Fruit fly (Drosophila melanogaster) whole organism, embryonic: ENCODE data around the gene ttm50.

Experiments used
- Abd-B ChIP-seq: fragments of 200-800 bp; sonication (Bioruptor generic); optimal IDR thresholded peaks from 2 replicates; lab custom pipeline; 2018; ENCODE audit warnings: missing biosample characterization, mild to moderate bottlenecking, missing genetic modification characterization, moderate library complexity
- Adf1 ChIP-seq: fragments of 200-800 bp; sonication (Bioruptor generic); IDR thresholded peaks from 2 replicates; pipeline ENCODE4 v1.3.6; 2022; ENCODE audit warnings: missing biosample characterization, missing genetic modification characterization
- Antp ChIP-seq: fragments of 200-800 bp; sonication (Bioruptor generic); optimal IDR thresholded peaks from 3 replicates; lab custom pipeline; 2016; ENCODE audit warnings: missing biosample characterization, missing genetic modification characterization
- C15 ChIP-seq: fragments of 200-800 bp; sonication (Bioruptor generic); IDR thresholded peaks from 3 replicates; pipeline ENCODE4 v1.3.6; 2022; ENCODE audit warnings: missing biosample characterization, missing genetic modification characterization
- CG10267 ChIP-seq: fragments of 200-800 bp; sonication (Bioruptor generic); optimal IDR thresholded peaks from 2 replicates; lab custom pipeline; 2018; ENCODE audit warnings: missing biosample characterization, mild to moderate bottlenecking, missing genetic modification characterization, moderate library complexity
- CG10654 ChIP-seq: fragments of 200-800 bp; sonication (Bioruptor generic); optimal IDR thresholded peaks from 2 replicates; lab custom pipeline; 2016; ENCODE audit warnings: missing biosample characterization, missing genetic modification characterization
- CG11398 ChIP-seq: fragments of 200-800 bp; sonication (Bioruptor generic); optimal IDR thresholded peaks from 2 replicates; lab custom pipeline; 2016; ENCODE audit warnings: missing biosample characterization, missing genetic modification characterization
- CG11696 ChIP-seq: fragments of 200-800 bp; sonication (Bioruptor generic); IDR thresholded peaks from 2 replicates; pipeline ENCODE4 v1.3.6; 2022; ENCODE audit warnings: missing biosample characterization, missing genetic modification characterization
- CG14667 ChIP-seq: fragments of 200-800 bp; sonication (Bioruptor generic); IDR thresholded peaks from 2 replicates; pipeline ENCODE4 v1.3.6; 2022; ENCODE audit warnings: missing biosample characterization, missing genetic modification characterization
- CG15514 ChIP-seq: fragments of 200-800 bp; sonication (Bioruptor generic); optimal IDR thresholded peaks from 3 replicates; lab custom pipeline; 2017; ENCODE audit warnings: missing biosample characterization, missing genetic modification characterization, mild to moderate bottlenecking, moderate library complexity, missing genetic modification reagents
- CG31365 ChIP-seq: fragments of 200-800 bp; sonication (Bioruptor generic); optimal IDR thresholded peaks from 2 replicates; lab custom pipeline; 2018; ENCODE audit warnings: missing biosample characterization, mild to moderate bottlenecking, missing genetic modification characterization
- CG3163 ChIP-seq: fragments of 200-800 bp; sonication (Bioruptor generic); optimal IDR thresholded peaks from 3 replicates; lab custom pipeline; 2016; ENCODE audit warnings: missing biosample characterization, missing genetic modification characterization
- CG32532 ChIP-seq: fragments of 200-800 bp; sonication (Bioruptor generic); IDR thresholded peaks from 2 replicates; pipeline ENCODE4 v1.3.6; 2022; ENCODE audit warnings: missing biosample characterization, missing genetic modification characterization
- CG32767 ChIP-seq: fragments of 200-800 bp; sonication (Bioruptor generic); IDR thresholded peaks from 2 replicates; pipeline ENCODE4 v1.3.6; 2022; ENCODE audit warnings: missing biosample characterization, missing genetic modification characterization
- CG34422 ChIP-seq: fragments of 200-800 bp; sonication (Bioruptor generic); IDR thresholded peaks from 3 replicates; pipeline ENCODE4 v1.3.6; 2022; ENCODE audit warnings: missing biosample characterization, missing genetic modification characterization
- CG3838 ChIP-seq: fragments of 200-800 bp; sonication (Bioruptor generic); optimal IDR thresholded peaks from 3 replicates; lab custom pipeline; 2016; ENCODE audit warnings: missing biosample characterization, missing genetic modification characterization
- CG5953 ChIP-seq: fragments of 200-800 bp; sonication (Bioruptor generic); IDR thresholded peaks from 2 replicates; pipeline ENCODE4 v1.3.6; 2022; ENCODE audit warnings: missing biosample characterization, missing genetic modification characterization
- CG7372 ChIP-seq: fragments of 200-800 bp; sonication (Bioruptor generic); IDR thresholded peaks from 2 replicates; pipeline ENCODE4 v1.3.6; 2022; ENCODE audit warnings: missing biosample characterization, missing genetic modification characterization
- CG7963 ChIP-seq: fragments of 200-800 bp; sonication (Bioruptor generic); IDR thresholded peaks from 3 replicates; pipeline ENCODE4 v1.3.6; 2022; ENCODE audit warnings: missing biosample characterization, missing genetic modification characterization; ENCODE audit not compliant: partially characterized antibody
- CG9932 ChIP-seq: fragments of 200-800 bp; sonication (Bioruptor generic); IDR thresholded peaks from 2 replicates; pipeline ENCODE4 v1.3.6; 2022; ENCODE audit warnings: missing biosample characterization, missing genetic modification characterization
- D19B ChIP-seq: fragments of 200-800 bp; sonication (Bioruptor generic); optimal IDR thresholded peaks from 2 replicates; lab custom pipeline; 2017; ENCODE audit warnings: missing biosample characterization, mild to moderate bottlenecking, missing genetic modification characterization
- Dip3 ChIP-seq: fragments of 200-800 bp; sonication (Bioruptor generic); optimal IDR thresholded peaks from 3 replicates; lab custom pipeline; 2016; ENCODE audit warnings: missing biosample characterization, missing genetic modification characterization
- Drgx ChIP-seq: fragments of 200-800 bp; sonication (Bioruptor generic); IDR thresholded peaks from 2 replicates; pipeline ENCODE4 v1.3.6; 2022; ENCODE audit warnings: missing biosample characterization, missing genetic modification characterization
- E2f1 ChIP-seq: fragments of 200-800 bp; sonication (Bioruptor generic); IDR thresholded peaks from 2 replicates; pipeline ENCODE4 v1.3.6; 2022; ENCODE audit warnings: missing biosample characterization, missing genetic modification characterization
- Elba2 ChIP-seq: fragments of 200-800 bp; sonication (Bioruptor generic); optimal IDR thresholded peaks from 3 replicates; lab custom pipeline; 2016; ENCODE audit warnings: missing biosample characterization, missing genetic modification characterization
- HLH54F ChIP-seq: fragments of 200-800 bp; sonication (Bioruptor generic); optimal IDR thresholded peaks from 3 replicates; lab custom pipeline; 2016; ENCODE audit warnings: missing biosample characterization, missing genetic modification characterization
- Hand ChIP-seq: fragments of 200-800 bp; sonication (Bioruptor generic); optimal IDR thresholded peaks from 2 replicates; lab custom pipeline; 2017; ENCODE audit warnings: mild to moderate bottlenecking, missing biosample characterization, missing genetic modification reagents, missing genetic modification characterization
- Mrtf ChIP-seq: fragments of 200-800 bp; sonication (Bioruptor generic); IDR thresholded peaks from 3 replicates; pipeline ENCODE4 v1.3.6; 2022; ENCODE audit warnings: missing biosample characterization, missing genetic modification characterization
- Pdp1 ChIP-seq, 2 experiments: fragments of 200-800 bp; sonication (Bioruptor generic); optimal IDR thresholded peaks; 3 replicates each; lab custom pipeline; 2016; ENCODE audit warnings: missing biosample characterization in 2 of 2, missing genetic modification characterization in 2 of 2, mild to moderate bottlenecking in 1 of 2, moderate library complexity in 1 of 2
- Poxn ChIP-seq: fragments of 200-800 bp; sonication (Bioruptor generic); IDR thresholded peaks from 2 replicates; pipeline ENCODE4 v1.3.6; 2022; ENCODE audit warnings: missing biosample characterization, missing genetic modification characterization
- Sox100B ChIP-seq: fragments of 200-800 bp; sonication (Bioruptor generic); optimal IDR thresholded peaks from 3 replicates; lab custom pipeline; 2018; ENCODE audit warnings: missing biosample characterization, mild to moderate bottlenecking, missing genetic modification characterization
- Xbp1 ChIP-seq: fragments of 200-800 bp; sonication (Bioruptor generic); optimal IDR thresholded peaks from 3 replicates; lab custom pipeline; 2016; ENCODE audit warnings: missing biosample characterization, mild to moderate bottlenecking, missing genetic modification characterization
- ara ChIP-seq: fragments of 200-800 bp; sonication (Bioruptor generic); IDR thresholded peaks from 2 replicates; pipeline ENCODE4 v1.3.6; 2022; ENCODE audit warnings: missing biosample characterization, missing genetic modification characterization
- ato ChIP-seq: fragments of 200-800 bp; sonication (Bioruptor generic); IDR thresholded peaks from 2 replicates; pipeline ENCODE4 v1.3.6; 2022; ENCODE audit warnings: missing biosample characterization, missing genetic modification characterization; ENCODE audit not compliant: partially characterized antibody
- az2 ChIP-seq: fragments of 200-800 bp; sonication (Bioruptor generic); optimal IDR thresholded peaks from 3 replicates; lab custom pipeline; 2016; ENCODE audit warnings: missing biosample characterization, missing genetic modification characterization
- dan ChIP-seq: fragments of 200-800 bp; sonication (Bioruptor generic); IDR thresholded peaks from 2 replicates; pipeline ENCODE4 v1.3.6; 2022; ENCODE audit warnings: missing biosample characterization, missing genetic modification characterization
- dpn ChIP-seq, 2 experiments: fragments of 200-800 bp; sonication (Bioruptor generic); optimal IDR thresholded peaks; 3 replicates each; lab custom pipeline; 2016; ENCODE audit warnings: missing biosample characterization in 2 of 2, missing genetic modification characterization in 2 of 2
- fd96Cb ChIP-seq: fragments of 200-800 bp; sonication (Bioruptor generic); optimal IDR thresholded peaks from 2 replicates; lab custom pipeline; 2018; ENCODE audit warnings: missing biosample characterization, mild to moderate bottlenecking, missing genetic modification characterization, moderate library complexity
- gcm2 ChIP-seq: fragments of 200-800 bp; sonication (Bioruptor generic); optimal IDR thresholded peaks from 2 replicates; lab custom pipeline; 2016; ENCODE audit warnings: missing biosample characterization, missing genetic modification characterization
- lab ChIP-seq: fragments of 200-800 bp; sonication (Bioruptor generic); optimal IDR thresholded peaks from 3 replicates; lab custom pipeline; 2017; ENCODE audit warnings: missing biosample characterization, missing genetic modification characterization, mild to moderate bottlenecking, moderate library complexity, missing genetic modification reagents
- lmd ChIP-seq: fragments of 200-800 bp; sonication (Bioruptor generic); IDR thresholded peaks from 2 replicates; pipeline ENCODE4 v1.3.6; 2022; ENCODE audit warnings: missing biosample characterization, missing genetic modification characterization
- maf-S ChIP-seq: fragments of 200-800 bp; sonication (Bioruptor generic); optimal IDR thresholded peaks from 2 replicates; lab custom pipeline; 2016; ENCODE audit warnings: missing biosample characterization, missing genetic modification characterization
- mam ChIP-seq: fragments of 200-800 bp; sonication (Bioruptor generic); optimal IDR thresholded peaks from 3 replicates; lab custom pipeline; 2016; ENCODE audit warnings: missing biosample characterization, missing genetic modification characterization
- mirr ChIP-seq: fragments of 200-800 bp; sonication (Bioruptor generic); optimal IDR thresholded peaks from 3 replicates; lab custom pipeline; 2018; ENCODE audit warnings: missing biosample characterization, mild to moderate bottlenecking, missing genetic modification characterization
- org-1 ChIP-seq: fragments of 200-800 bp; sonication (Bioruptor generic); optimal IDR thresholded peaks from 2 replicates; lab custom pipeline; 2017; ENCODE audit warnings: missing biosample characterization, missing genetic modification characterization
- pan ChIP-seq, 4 experiments: fragments of >200 bp in 3 of 4; fragments of 200-800 bp in 1 of 4; sonication (Bioruptor generic) in 1 of 4; optimal IDR thresholded peaks in 3 of 4; IDR thresholded peaks in 1 of 4; 2 replicates each; pipeline versions ENCODE4 v1.3.6 to Lab custom; 2017 to 2022; ENCODE audit warnings: missing biosample characterization in 2 of 4, missing genetic modification characterization in 2 of 4, mixed read lengths in 1 of 4
- phol ChIP-seq: fragments of 200-800 bp; sonication (Bioruptor generic); optimal IDR thresholded peaks from 3 replicates; lab custom pipeline; 2018; ENCODE audit warnings: missing biosample characterization, mild to moderate bottlenecking, missing genetic modification characterization, moderate library complexity
- pita ChIP-seq: fragments of 200-800 bp; sonication (Bioruptor generic); optimal IDR thresholded peaks from 2 replicates; lab custom pipeline; 2017; ENCODE audit warnings: missing biosample characterization, mild to moderate bottlenecking, missing genetic modification characterization
- sens ChIP-seq: fragments of 200-800 bp; sonication (Bioruptor generic); peaks from one replicate; lab custom pipeline; 2016; ENCODE audit warnings: missing biosample characterization, missing genetic modification characterization
- sob ChIP-seq: fragments of 200-800 bp; sonication (Bioruptor generic); IDR thresholded peaks from 2 replicates; pipeline ENCODE4 v1.3.6; 2022; ENCODE audit warnings: missing biosample characterization, missing genetic modification characterization

Gene ttm50

dm6 chrX:2708156-2708734, 23.7 kb downstream of the ttm50 start, which contains the start of gene CG2681 (continued):
- TF ChIP-seq maf-S (GFP tag; lab: Kevin White, UChicago), result no peak
- TF ChIP-seq Abd-B (GFP tag; lab: Kevin White, UChicago), result peak; percentile 12
- TF ChIP-seq CG14667, result peak; percentile 46; the same call in 1 of the 2 replicates
- no peak; the same call in 2 of the 3 replicates for TF ChIP-seq Mrtf (GFP tag; lab: Robert Waterston, UW)
- no peak for TF ChIP-seq Adf1 (GFP tag; lab: Robert Waterston, UW)
- TF ChIP-seq CG32767 (GFP tag; lab: Robert Waterston, UW), result peak; percentile 23; the same call in 1 of the 2 replicates
- TF ChIP-seq Pdp1 (GFP tag; optimal IDR thresholded peaks at IDR 0.05; lab: Kevin White, UChicago), result peak; percentile 23 to 50
- TF ChIP-seq CG10267, result no peak
- no peak for TF ChIP-seq CG10654 (GFP tag; lab: Kevin White, UChicago)
- peak; percentile 58 for TF ChIP-seq CG15514 (GFP tag; lab: Kevin White, UChicago)
- TF ChIP-seq Hand (GFP tag; lab: Kevin White, UChicago), result no peak
- TF ChIP-seq Antp, result peak; percentile 46
- TF ChIP-seq CG9932, result peak; percentile 53
- TF ChIP-seq CG32532 (GFP tag; lab: Robert Waterston, UW), result peak; percentile 62
- no peak for TF ChIP-seq pan (optimal IDR thresholded peaks at IDR 0.05; lab: Kevin White, UChicago)
- TF ChIP-seq pan (GFP tag; optimal IDR thresholded peaks at IDR 0.05 in 1 of 2, IDR thresholded peaks at IDR 0.05 in 1 of 2), result peak in 1 of 2 experiments; percentile 67
- TF ChIP-seq CG34422 (GFP tag; lab: Robert Waterston, UW), result peak; percentile 14; the same call in 1 of the 3 replicates
- TF ChIP-seq E2f1 (GFP tag; lab: Robert Waterston, UW), result peak; percentile 66
- no peak for TF ChIP-seq CG5953
- peak; percentile 29; the same call in 1 of the 2 replicates for TF ChIP-seq CG7372
- 0 out of 2 replicates have a peak, but pooled peaks have one; percentile 3 for TF ChIP-seq Poxn
- TF ChIP-seq ato (GFP tag; lab: Robert Waterston, UW), result no peak
- TF ChIP-seq org-1, result peak; percentile 38
- TF ChIP-seq CG3163, result no peak
- TF ChIP-seq gcm2 (GFP tag; lab: Kevin White, UChicago), result no peak
- TF ChIP-seq phol (tag; lab: Kevin White, UChicago), result no peak
- no peak for TF ChIP-seq Sox100B (GFP tag; lab: Kevin White, UChicago)
- TF ChIP-seq fd96Cb (tag; lab: Kevin White, UChicago), result peak; percentile 18
- TF ChIP-seq dan (GFP tag; lab: Robert Waterston, UW), result no peak
- TF ChIP-seq Xbp1, result peak; percentile 17
- no peak for TF ChIP-seq lab (GFP tag; lab: Kevin White, UChicago)
- TF ChIP-seq CG31365, result no peak
- TF ChIP-seq lmd (GFP tag; lab: Robert Waterston, UW), result peak; percentile 71
- TF ChIP-seq mirr (GFP tag; lab: Kevin White, UChicago), result no peak
- TF ChIP-seq sens (GFP tag; lab: Kevin White, UChicago), result peak; percentile 72
- TF ChIP-seq CG11398 (GFP tag; lab: Kevin White, UChicago), result no peak
- peak; percentile 32 for TF ChIP-seq az2 (GFP tag; lab: Kevin White, UChicago)
- 0 out of 2 replicates have a peak, but pooled peaks have one; percentile 16 for TF ChIP-seq CG11696 (GFP tag; lab: Robert Waterston, UW)
- peak; percentile 65 for TF ChIP-seq Drgx (GFP tag; lab: Robert Waterston, UW)
- TF ChIP-seq mam (GFP tag; lab: Kevin White, UChicago), result peak; percentile 43
- no peak for TF ChIP-seq CG7963 (GFP tag; lab: Robert Waterston, UW)
- TF ChIP-seq C15 (GFP tag; lab: Robert Waterston, UW), result no peak
- peak; percentile 31 for TF ChIP-seq Dip3 (GFP tag; lab: Kevin White, UChicago)
- peak; percentile 48 for TF ChIP-seq sob (GFP tag; lab: Robert Waterston, UW)
- TF ChIP-seq pita (GFP tag; lab: Kevin White, UChicago), result no peak
- TF ChIP-seq ara (GFP tag; lab: Robert Waterston, UW), result peak; percentile 31
- no peak for TF ChIP-seq Elba2 (GFP tag; lab: Kevin White, UChicago)
- TF ChIP-seq D19B (GFP tag; lab: Kevin White, UChicago), result no peak
- no peak for TF ChIP-seq CG3838 (GFP tag; lab: Kevin White, UChicago)
- peak; percentile 22 to 37 for TF ChIP-seq dpn (GFP tag; optimal IDR thresholded peaks at IDR 0.05; lab: Kevin White, UChicago)
- peak; percentile 46 for TF ChIP-seq HLH54F (GFP tag; lab: Kevin White, UChicago)
